Fruit fly (Drosophila melanogaster) whole organism, embryonic: ENCODE data around the gene CG5938.

Experiments used
- B-H1 ChIP-seq: fragments of 200-800 bp; sonication (Bioruptor generic); IDR thresholded peaks from 3 replicates; pipeline ENCODE4 v1.3.6; 2022; ENCODE audit warnings: missing biosample characterization, missing genetic modification characterization
- CG11093 ChIP-seq: fragments of 200-800 bp; sonication (Bioruptor generic); IDR thresholded peaks from 3 replicates; pipeline ENCODE4 v1.3.6; 2022; ENCODE audit warnings: missing biosample characterization, missing genetic modification characterization
- CG12219 ChIP-seq: fragments of 200-800 bp; sonication (Bioruptor generic); optimal IDR thresholded peaks from 3 replicates; lab custom pipeline; 2018; ENCODE audit warnings: missing biosample characterization, mild to moderate bottlenecking, missing genetic modification characterization
- CG13894 ChIP-seq: fragments of 200-800 bp; sonication (Bioruptor generic); optimal IDR thresholded peaks from 3 replicates; lab custom pipeline; 2018; ENCODE audit warnings: missing biosample characterization, mild to moderate bottlenecking, missing genetic modification characterization, moderate library complexity
- CG15479 ChIP-seq: fragments of 200-800 bp; sonication (Bioruptor generic); optimal IDR thresholded peaks from 3 replicates; lab custom pipeline; 2019; ENCODE audit warnings: missing biosample characterization, mild to moderate bottlenecking, missing genetic modification characterization, moderate library complexity
- CG2199 ChIP-seq: fragments of 200-800 bp; sonication (Bioruptor generic); IDR thresholded peaks from 3 replicates; pipeline ENCODE4 v1.3.6; 2022; ENCODE audit warnings: missing biosample characterization, missing genetic modification characterization
- CG2202 ChIP-seq: fragments of 200-800 bp; sonication (Bioruptor generic); optimal IDR thresholded peaks from 2 replicates; lab custom pipeline; 2018; ENCODE audit warnings: missing biosample characterization, mild to moderate bottlenecking, missing genetic modification characterization
- CG2889 ChIP-seq: fragments of 200-800 bp; sonication (Bioruptor generic); IDR thresholded peaks from 3 replicates; pipeline ENCODE4 v1.3.6; 2022; ENCODE audit warnings: missing biosample characterization, missing genetic modification characterization
- CG30403 ChIP-seq: fragments of 200-800 bp; sonication (Bioruptor generic); optimal IDR thresholded peaks from 3 replicates; lab custom pipeline; 2016; ENCODE audit warnings: missing biosample characterization, missing genetic modification characterization
- CG31365 ChIP-seq: fragments of 200-800 bp; sonication (Bioruptor generic); optimal IDR thresholded peaks from 2 replicates; lab custom pipeline; 2018; ENCODE audit warnings: missing biosample characterization, mild to moderate bottlenecking, missing genetic modification characterization
- CG3281 ChIP-seq: fragments of 200-800 bp; sonication (Bioruptor generic); optimal IDR thresholded peaks from 3 replicates; lab custom pipeline; 2017; ENCODE audit warnings: missing biosample characterization, mild to moderate bottlenecking, missing genetic modification characterization
- CG4820 ChIP-seq: fragments of 200-800 bp; sonication (Bioruptor generic); optimal IDR thresholded peaks from 3 replicates; lab custom pipeline; 2016; ENCODE audit warnings: missing biosample characterization, missing genetic modification characterization
- CG6254 ChIP-seq: fragments of 200-800 bp; sonication (Bioruptor generic); optimal IDR thresholded peaks from 3 replicates; lab custom pipeline; 2017; ENCODE audit warnings: mild to moderate bottlenecking, missing biosample characterization, missing genetic modification reagents, missing genetic modification characterization
- CG7357 ChIP-seq: fragments of 200-800 bp; sonication (Bioruptor generic); IDR thresholded peaks from 3 replicates; pipeline ENCODE4 v1.3.6; 2022; ENCODE audit warnings: missing biosample characterization, missing genetic modification characterization
- CG8924 ChIP-seq: fragments of 200-800 bp; optimal IDR thresholded peaks from 3 replicates; lab custom pipeline; 2019; ENCODE audit warnings: missing biosample characterization, mild to moderate bottlenecking, missing genetic modification characterization, moderate library complexity
- Dad ChIP-seq: fragments of 200-800 bp; sonication (Bioruptor generic); optimal IDR thresholded peaks from 3 replicates; lab custom pipeline; 2016; ENCODE audit warnings: missing biosample characterization, missing genetic modification characterization
- Hand ChIP-seq: fragments of 200-800 bp; sonication (Bioruptor generic); optimal IDR thresholded peaks from 2 replicates; lab custom pipeline; 2017; ENCODE audit warnings: mild to moderate bottlenecking, missing biosample characterization, missing genetic modification reagents, missing genetic modification characterization
- Hsf ChIP-seq: fragments of 200-800 bp; sonication (Bioruptor generic); optimal IDR thresholded peaks from 3 replicates; lab custom pipeline; 2016; ENCODE audit warnings: missing biosample characterization, missing genetic modification characterization
- Max ChIP-seq: fragments of 200-800 bp; sonication (Bioruptor generic); optimal IDR thresholded peaks from 2 replicates; lab custom pipeline; 2016; ENCODE audit warnings: missing biosample characterization, mild to moderate bottlenecking, missing genetic modification characterization
- Meics ChIP-seq: fragments of 200-800 bp; sonication (Bioruptor generic); optimal IDR thresholded peaks from 2 replicates; lab custom pipeline; 2017; ENCODE audit warnings: missing biosample characterization, mild to moderate bottlenecking, missing genetic modification characterization
- NC2α ChIP-seq: fragments of 200-800 bp; sonication (Bioruptor generic); optimal IDR thresholded peaks from 2 replicates; lab custom pipeline; 2016; ENCODE audit warnings: missing biosample characterization, missing genetic modification characterization
- NK7.1 ChIP-seq: fragments of 200-800 bp; sonication (Bioruptor generic); optimal IDR thresholded peaks from 3 replicates; lab custom pipeline; 2016; ENCODE audit warnings: missing biosample characterization, missing genetic modification characterization
- Side ChIP-seq: fragments of 200-800 bp; sonication (Bioruptor generic); optimal IDR thresholded peaks from 2 replicates; lab custom pipeline; 2016; ENCODE audit warnings: missing biosample characterization, missing genetic modification characterization
- ab ChIP-seq: fragments of 200-800 bp; sonication (Bioruptor generic); optimal IDR thresholded peaks from 2 replicates; lab custom pipeline; 2016; ENCODE audit warnings: missing biosample characterization, missing genetic modification characterization
- al ChIP-seq: fragments of 200-800 bp; sonication (Bioruptor generic); IDR thresholded peaks from 2 replicates; pipeline ENCODE4 v1.3.6; 2022; ENCODE audit warnings: missing biosample characterization, missing genetic modification characterization
- bbx ChIP-seq: fragments of 200-800 bp; sonication (Bioruptor generic); IDR thresholded peaks from 2 replicates; pipeline ENCODE4 v1.3.6; 2022; ENCODE audit warnings: missing biosample characterization, missing genetic modification characterization; ENCODE audit not compliant: partially characterized antibody
- br ChIP-seq: fragments of >200 bp; optimal IDR thresholded peaks from 2 replicates; lab custom pipeline; 2017
- cas ChIP-seq: fragments of 200-800 bp; sonication (Bioruptor generic); IDR thresholded peaks from 2 replicates; pipeline ENCODE4 v1.3.6; 2022; ENCODE audit warnings: missing biosample characterization, missing genetic modification characterization
- chm ChIP-seq: fragments of 200-800 bp; sonication (Bioruptor generic); IDR thresholded peaks from 2 replicates; pipeline ENCODE4 v1.3.6; 2022; ENCODE audit warnings: missing biosample characterization, missing genetic modification characterization
- crp ChIP-seq, 2 experiments: fragments of 200-800 bp; sonication (Bioruptor generic); optimal IDR thresholded peaks; 2 replicates in 1 of 2; 3 replicates in 1 of 2; lab custom pipeline; 2017; ENCODE audit warnings: missing biosample characterization in 2 of 2, missing genetic modification characterization in 2 of 2, mild to moderate bottlenecking in 1 of 2, moderate library complexity in 1 of 2
- da ChIP-seq: fragments of 200-800 bp; sonication (Bioruptor generic); optimal IDR thresholded peaks from 2 replicates; lab custom pipeline; 2016; ENCODE audit warnings: missing biosample characterization, missing genetic modification characterization
- dimm ChIP-seq: fragments of 200-800 bp; sonication (Bioruptor generic); IDR thresholded peaks from 2 replicates; pipeline ENCODE4 v1.3.6; 2022; ENCODE audit warnings: missing biosample characterization, missing genetic modification characterization
- dm ChIP-seq: fragments of 200-800 bp; sonication (Bioruptor generic); optimal IDR thresholded peaks from 3 replicates; lab custom pipeline; 2016; ENCODE audit warnings: missing biosample characterization, missing genetic modification characterization
- dmrt99B ChIP-seq: fragments of 200-800 bp; sonication (Bioruptor generic); optimal IDR thresholded peaks from 2 replicates; lab custom pipeline; 2018; ENCODE audit warnings: missing biosample characterization, mild to moderate bottlenecking, missing genetic modification characterization, moderate library complexity
- exex ChIP-seq: fragments of 200-800 bp; sonication (Bioruptor generic); optimal IDR thresholded peaks from 4 replicates; lab custom pipeline; 2018; ENCODE audit warnings: missing biosample characterization, mild to moderate bottlenecking, missing genetic modification characterization, moderate library complexity
- fd64A ChIP-seq: fragments of 200-800 bp; sonication (Bioruptor generic); optimal IDR thresholded peaks from 3 replicates; lab custom pipeline; 2018; ENCODE audit warnings: missing biosample characterization, mild to moderate bottlenecking, missing genetic modification characterization
- fru ChIP-seq: fragments of >200 bp; optimal IDR thresholded peaks from 2 replicates; lab custom pipeline; 2017
- fu2 ChIP-seq: fragments of 200-800 bp; sonication (Bioruptor generic); optimal IDR thresholded peaks from 2 replicates; lab custom pipeline; 2016; ENCODE audit warnings: missing biosample characterization, missing genetic modification characterization
- gsb ChIP-seq: fragments of 200-800 bp; sonication (Bioruptor generic); IDR thresholded peaks from 2 replicates; pipeline ENCODE4 v1.3.6; 2022; ENCODE audit warnings: missing biosample characterization, missing genetic modification characterization
- knrl ChIP-seq: fragments of 200-800 bp; sonication (Bioruptor generic); IDR thresholded peaks from 3 replicates; pipeline ENCODE4 v1.3.6; 2022; ENCODE audit warnings: missing biosample characterization, missing genetic modification characterization; ENCODE audit not compliant: partially characterized antibody
- mirr ChIP-seq: fragments of 200-800 bp; sonication (Bioruptor generic); optimal IDR thresholded peaks from 3 replicates; lab custom pipeline; 2018; ENCODE audit warnings: missing biosample characterization, mild to moderate bottlenecking, missing genetic modification characterization
- odd ChIP-seq: fragments of 200-800 bp; sonication (Bioruptor generic); optimal IDR thresholded peaks from 2 replicates; lab custom pipeline; 2017; ENCODE audit warnings: missing biosample characterization, mild to moderate bottlenecking, missing genetic modification characterization
- pum ChIP-seq: fragments of 200-800 bp; sonication (Bioruptor generic); optimal IDR thresholded peaks from 2 replicates; lab custom pipeline; 2016; ENCODE audit warnings: missing biosample characterization, missing genetic modification characterization
- schlank ChIP-seq: fragments of 200-800 bp; sonication (Bioruptor generic); optimal IDR thresholded peaks from 2 replicates; lab custom pipeline; 2018; ENCODE audit warnings: missing biosample characterization, mild to moderate bottlenecking, missing genetic modification characterization
- slp2 ChIP-seq: fragments of 200-800 bp; sonication (Bioruptor generic); optimal IDR thresholded peaks from 2 replicates; lab custom pipeline; 2016; ENCODE audit warnings: missing biosample characterization, missing genetic modification characterization
- so ChIP-seq: fragments of 200-800 bp; sonication (Bioruptor generic); IDR thresholded peaks from 3 replicates; pipeline ENCODE4 v1.3.6; 2022; ENCODE audit warnings: missing biosample characterization, missing genetic modification characterization
- tup ChIP-seq: fragments of 200-800 bp; sonication (Bioruptor generic); optimal IDR thresholded peaks from 2 replicates; lab custom pipeline; 2016; ENCODE audit warnings: missing biosample characterization, mild to moderate bottlenecking, missing genetic modification characterization, moderate library complexity
- twi ChIP-seq: fragments of 200-800 bp; optimal IDR thresholded peaks from 2 replicates; lab custom pipeline; 2019; ENCODE audit warnings: missing biosample characterization, mild to moderate bottlenecking, missing genetic modification characterization, moderate library complexity
- tx ChIP-seq: fragments of 200-800 bp; sonication (Bioruptor generic); optimal IDR thresholded peaks from 2 replicates; lab custom pipeline; 2016; ENCODE audit warnings: missing biosample characterization, missing genetic modification characterization
- wdn ChIP-seq: fragments of 200-800 bp; sonication (Bioruptor generic); IDR thresholded peaks from 2 replicates; pipeline ENCODE4 v1.3.6; 2022; ENCODE audit warnings: missing biosample characterization, missing genetic modification characterization

The CG5938 gene

dm6 chr3R:27253136-27253920 is 21.3 kb upstream of the CG5938 start, which contains the start of gene pll (continued):
- no peak for TF ChIP-seq NK7.1 (GFP tag; lab: Kevin White, UChicago)
- TF ChIP-seq CG30403 = peak; percentile 86
- TF ChIP-seq dimm = peak; percentile 62; the same call in 1 of the 2 replicates
- peak; percentile 42 for TF ChIP-seq twi (tag; lab: Kevin White, UChicago)
- TF ChIP-seq fd64A (GFP tag; lab: Kevin White, UChicago) = no peak
- TF ChIP-seq CG15479 (GFP tag; lab: Kevin White, UChicago) = peak; percentile 0
- no peak for TF ChIP-seq br (lab: Kevin White, UChicago)
- TF ChIP-seq mirr (GFP tag; lab: Kevin White, UChicago) = peak; percentile 24
- peak; percentile 51 for TF ChIP-seq CG6254 (GFP tag; lab: Kevin White, UChicago)
- TF ChIP-seq CG4820 (GFP tag; lab: Kevin White, UChicago) = peak; percentile 68
- TF ChIP-seq exex (tag; lab: Kevin White, UChicago) = peak; percentile 70
- no peak for TF ChIP-seq fru (lab: Kevin White, UChicago)
- no peak for TF ChIP-seq dmrt99B (tag; lab: Kevin White, UChicago)
- TF ChIP-seq knrl = peak; percentile 56; the same call in 1 of the 3 replicates
- TF ChIP-seq da (GFP tag; lab: Kevin White, UChicago) = no peak
- TF ChIP-seq CG31365 (tag; lab: Kevin White, UChicago) = no peak
- peak; percentile 52 for TF ChIP-seq CG2202 (tag; lab: Kevin White, UChicago)
- TF ChIP-seq CG12219 (GFP tag; lab: Kevin White, UChicago) = peak; percentile 21
- TF ChIP-seq B-H1 (GFP tag; lab: Robert Waterston, UW) = peak; percentile 90
- peak; percentile 41 for TF ChIP-seq Side (GFP tag; lab: Kevin White, UChicago)
- TF ChIP-seq bbx = peak; percentile 48
- peak; percentile 84 for TF ChIP-seq wdn
- TF ChIP-seq al (GFP tag; lab: Robert Waterston, UW) = peak; percentile 83
- TF ChIP-seq CG8924 (tag; lab: Kevin White, UChicago) = peak; percentile 77
- peak; percentile 6 for TF ChIP-seq ab
- peak; percentile 84 for TF ChIP-seq gsb (GFP tag; lab: Robert Waterston, UW)
- TF ChIP-seq so = peak; percentile 86
- TF ChIP-seq cas (GFP tag; lab: Robert Waterston, UW) = peak; percentile 71
- TF ChIP-seq pum (GFP tag; lab: Kevin White, UChicago) = peak; percentile 58
- peak; percentile 75 for TF ChIP-seq CG11093 (GFP tag; lab: Robert Waterston, UW)
- peak; percentile 36 for TF ChIP-seq tup
- TF ChIP-seq fu2 (GFP tag; lab: Kevin White, UChicago) = peak; percentile 49
- peak; percentile 84 for TF ChIP-seq Hsf (GFP tag; lab: Kevin White, UChicago)
- TF ChIP-seq Hand (GFP tag; lab: Kevin White, UChicago) = peak; percentile 23
- no peak for TF ChIP-seq odd (GFP tag; lab: Kevin White, UChicago)
- peak; percentile 84 for TF ChIP-seq CG2889 (GFP tag; lab: Robert Waterston, UW)
- peak; percentile 92 for TF ChIP-seq chm (GFP tag; lab: Robert Waterston, UW)
- TF ChIP-seq Max = peak; percentile 70
- peak; percentile 76 for TF ChIP-seq Meics
- TF ChIP-seq Dad (GFP tag; lab: Kevin White, UChicago) = peak; percentile 51
- peak; percentile 28 for TF ChIP-seq slp2
- no peak for TF ChIP-seq NC2α (GFP tag; lab: Kevin White, UChicago)
- TF ChIP-seq CG2199 (GFP tag; lab: Robert Waterston, UW) = peak; percentile 66; the same call in 1 of the 3 replicates
- TF ChIP-seq tx (GFP tag; lab: Kevin White, UChicago) = peak; percentile 65
- TF ChIP-seq schlank = peak; percentile 50
- TF ChIP-seq CG7357 (GFP tag; lab: Robert Waterston, UW) = peak; percentile 80
- peak; percentile 49 for TF ChIP-seq dm (GFP tag; lab: Kevin White, UChicago)
- peak; percentile 63 for TF ChIP-seq CG3281
- TF ChIP-seq crp (GFP tag; optimal IDR thresholded peaks at IDR 0.05; lab: Kevin White, UChicago) = peak in 1 of 2 experiments; percentile 36
- no peak for TF ChIP-seq CG13894 (tag; lab: Kevin White, UChicago)
